Fruit fly (Drosophila melanogaster): ENCODE measurements around the gene ebo.
A peak's percentile ranks its signal among the peaks of the same experiment; 100 is the strongest.
"Not testable (repeated sequence)": the region's sequence is repeated elsewhere in the genome, so short reads cannot be mapped to it uniquely, and the experiment has no call there.

ebo gene

DNA sequence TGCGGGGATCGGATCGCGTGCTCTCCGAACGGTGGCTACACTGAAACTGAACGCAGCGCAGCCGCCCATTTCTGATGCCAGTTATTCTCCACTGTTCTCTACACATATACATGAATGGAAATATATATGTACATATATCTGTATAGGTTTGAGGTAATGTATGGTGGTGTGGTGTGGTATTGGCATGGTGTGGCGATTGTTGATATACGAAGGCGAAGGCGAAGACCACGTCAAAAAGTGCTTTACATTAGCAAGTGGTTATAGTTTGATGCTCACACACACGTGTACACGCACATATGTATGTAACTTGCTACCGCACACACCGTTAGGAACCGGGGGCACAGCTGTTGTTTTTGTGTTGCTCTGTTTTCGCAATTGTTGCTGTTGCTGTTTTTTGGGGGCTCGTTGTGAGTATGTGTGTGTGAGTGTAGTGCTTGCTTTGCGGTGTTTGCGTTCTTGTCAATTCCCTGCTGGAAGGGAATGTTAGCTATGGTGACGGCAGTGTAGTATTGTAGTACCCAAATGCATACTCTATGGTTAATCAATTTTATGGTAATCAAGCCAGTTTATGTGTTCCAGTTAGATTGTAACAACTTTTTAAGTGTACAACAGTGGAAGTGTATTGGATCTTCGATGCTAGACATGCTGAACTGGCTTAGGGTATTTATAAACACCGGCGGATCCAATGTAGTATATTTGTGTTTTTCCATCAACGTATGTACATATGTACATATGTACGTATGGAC, 17.2 kb upstream of the ebo start, which contains the start of gene CG17896 (continued):
- no peak for TF ChIP-seq Hr78 (GFP tag; optimal IDR thresholded peaks at IDR 0.05)
- TF ChIP-seq N (GFP tag; optimal IDR thresholded peaks at IDR 0.05), result peak; percentile 10
- no peak for TF ChIP-seq CrebA (GFP tag; optimal IDR thresholded peaks at IDR 0.05; ENCODE audit: borderline replicate concordance)
- no peak for TF ChIP-seq jim (GFP tag; optimal IDR thresholded peaks at IDR 0.05)

DNA sequence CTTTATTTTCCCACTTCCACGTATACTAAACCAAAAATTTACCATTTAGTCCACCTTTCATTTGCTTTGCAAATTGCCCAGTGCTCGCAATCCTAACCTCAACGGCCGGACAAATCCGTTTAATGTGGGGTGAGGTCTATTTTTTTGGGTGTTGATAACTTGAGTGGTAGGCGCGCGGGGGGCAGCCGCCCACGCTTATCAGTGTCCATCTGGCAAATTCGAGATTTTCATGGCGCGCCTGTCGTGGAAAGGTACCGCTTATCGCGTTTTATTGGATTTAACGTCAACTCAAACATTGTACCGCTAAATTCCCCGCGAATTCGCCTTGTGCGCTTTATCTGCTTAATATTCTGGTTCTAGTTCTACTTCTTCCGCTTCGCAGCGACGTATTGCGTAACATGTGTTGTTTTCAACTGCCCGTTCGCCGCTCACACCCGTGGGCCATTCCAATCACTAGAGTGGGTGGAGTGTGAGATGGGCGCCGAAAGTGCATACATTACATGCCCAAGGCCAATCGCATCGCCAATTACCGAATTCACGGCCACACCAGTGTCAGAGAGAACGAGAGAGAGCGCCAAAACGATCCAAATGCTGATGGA, 16.4 kb upstream of the ebo start:
- TF ChIP-seq Rel (GFP tag; optimal IDR thresholded peaks at IDR 0.05), result no peak
- peak; percentile 96 for TF ChIP-seq Rel (tag; optimal IDR thresholded peaks at IDR 0.05)
- no peak for TF ChIP-seq Dif (GFP tag; optimal IDR thresholded peaks at IDR 0.05; ENCODE audit: partially characterized antibody)

DNA sequence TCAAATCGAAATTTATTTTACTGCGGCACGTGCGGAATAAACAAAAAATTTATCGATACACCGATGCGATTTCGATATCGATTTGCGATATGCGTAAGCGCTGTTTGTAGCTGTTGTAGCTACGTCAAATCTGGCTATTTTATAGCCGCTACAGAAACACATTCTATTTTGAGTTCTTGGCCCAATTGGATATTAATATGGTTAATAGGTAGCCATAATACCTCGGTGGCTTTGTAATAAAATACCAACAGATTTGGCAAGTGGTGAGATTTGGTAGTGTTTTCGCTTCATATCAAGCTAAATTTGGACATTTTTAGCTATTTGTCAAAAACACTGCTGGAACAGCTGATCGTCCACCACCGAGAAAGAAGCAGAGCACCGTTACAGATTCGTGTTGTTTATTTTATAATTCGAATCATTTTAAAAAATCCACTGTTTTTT, 11.2 kb upstream of the ebo start, which contains the start of the genes CG18273 and CG3156:
TSS of gene CG18273 (minus strand) at position 65 of the 441 bp plus-strand sequence.
TSS of gene CG3156 (plus strand) at position 362 of the 441 bp plus-strand sequence.
- no peak for TF ChIP-seq dmrt93B (GFP tag; optimal IDR thresholded peaks at IDR 0.05)
- peak; percentile 2 for TF ChIP-seq sv (GFP tag; optimal IDR thresholded peaks at IDR 0.05)
- no peak for TF ChIP-seq Vsx2 (GFP tag; optimal IDR thresholded peaks at IDR 0.05; ENCODE audit: partially characterized antibody)
- TF ChIP-seq fru (GFP tag; optimal IDR thresholded peaks at IDR 0.05), result no peak
- no peak for TF ChIP-seq h (GFP tag; optimal IDR thresholded peaks at IDR 0.05)
- TF ChIP-seq Hnf4 (GFP tag; optimal IDR thresholded peaks at IDR 0.05), result no peak
- no peak for TF ChIP-seq Jra (GFP tag; optimal IDR thresholded peaks at IDR 0.05)
- TF ChIP-seq Sp1 (GFP tag; optimal IDR thresholded peaks at IDR 0.05), result no peak
- TF ChIP-seq N (GFP tag; optimal IDR thresholded peaks at IDR 0.05), result no peak
- TF ChIP-seq sage (GFP tag; optimal IDR thresholded peaks at IDR 0.05), result no peak
- TF ChIP-seq usp (GFP tag; optimal IDR thresholded peaks at IDR 0.05), result no peak
- TF ChIP-seq Myc (optimal IDR thresholded peaks at IDR 0.05), result peak; percentile 98
- TF ChIP-seq Hr78 (GFP tag; optimal IDR thresholded peaks at IDR 0.05), result no peak
- TF ChIP-seq CG9705 (GFP tag; optimal IDR thresholded peaks at IDR 0.05), result no peak
- TF ChIP-seq OdsH (GFP tag; optimal IDR thresholded peaks at IDR 0.05), result no peak
- TF ChIP-seq HLH106 (tag; optimal IDR thresholded peaks at IDR 0.05), result peak; percentile 57
- peak; percentile 22 for TF ChIP-seq woc (GFP tag; optimal IDR thresholded peaks at IDR 0.05)
- no peak for TF ChIP-seq Dif (GFP tag; optimal IDR thresholded peaks at IDR 0.05; ENCODE audit: partially characterized antibody)
- TF ChIP-seq Rel (GFP tag; optimal IDR thresholded peaks at IDR 0.05), result no peak
- peak; percentile 78 for TF ChIP-seq Rel (tag; optimal IDR thresholded peaks at IDR 0.05)
- TF ChIP-seq pan (optimal IDR thresholded peaks at IDR 0.05), result no peak

DNA sequence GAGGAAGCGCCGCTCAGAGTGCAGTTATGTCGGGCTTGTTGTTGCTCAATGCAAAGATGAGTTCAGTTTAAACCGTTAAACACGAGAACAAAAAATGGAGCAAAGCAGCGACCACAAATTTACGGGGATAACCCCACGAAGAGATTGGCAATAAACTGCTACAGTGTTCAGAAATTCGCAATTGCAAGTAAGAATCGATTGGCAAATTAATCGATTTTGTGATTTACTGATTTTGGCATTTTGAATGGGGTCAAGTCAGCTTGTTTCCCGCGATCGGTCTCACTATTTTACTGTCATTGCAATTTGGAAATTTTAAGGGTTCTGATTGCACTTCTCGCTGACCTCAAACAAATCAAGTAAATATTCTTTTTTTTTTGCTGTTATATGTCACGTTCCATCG, 5.3 kb upstream of the ebo start, which contains the start of gene CG3176:
TSS of gene CG3176 (plus strand) at position 221 of the 400 bp plus-strand sequence.
- TF ChIP-seq rgr (GFP tag; optimal IDR thresholded peaks at IDR 0.05) (peak; percentile 29), Rel (tag; optimal IDR thresholded peaks at IDR 0.05) (peak; percentile 95)
- TF ChIP-seq Rel (GFP tag; optimal IDR thresholded peaks at IDR 0.05), result not testable (repeated sequence)

DNA sequence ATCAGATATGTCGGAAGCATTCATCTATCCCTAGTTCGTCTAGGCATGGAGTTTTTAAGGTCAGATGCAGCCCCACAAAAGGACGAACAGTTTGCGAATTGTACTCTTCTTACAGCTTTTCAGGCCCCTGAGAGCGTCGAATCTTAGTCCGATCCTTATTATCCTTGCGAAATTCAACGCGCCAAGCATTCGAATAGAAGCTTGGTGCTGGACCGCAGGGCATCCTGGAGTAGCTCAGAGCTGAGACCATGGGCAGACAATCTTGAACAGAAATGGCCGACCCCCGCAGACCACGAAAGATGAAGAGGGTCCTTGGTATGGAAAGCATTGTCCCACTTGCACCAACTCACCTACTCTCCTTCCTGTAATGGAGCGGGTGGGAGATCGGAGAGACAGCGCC, 2.4 kb upstream of the ebo start, which contains the start of gene CG32817:
TSS of gene CG32817 (plus strand) at position 301 of the 400 bp plus-strand sequence.
- TF ChIP-seq Hr78 (GFP tag; optimal IDR thresholded peaks at IDR 0.05) (no peak), dl (GFP tag; optimal IDR thresholded peaks at IDR 0.05; ENCODE audit: insufficient read depth in 1 of 2, partially characterized antibody in 2 of 2) (no peak)

DNA sequence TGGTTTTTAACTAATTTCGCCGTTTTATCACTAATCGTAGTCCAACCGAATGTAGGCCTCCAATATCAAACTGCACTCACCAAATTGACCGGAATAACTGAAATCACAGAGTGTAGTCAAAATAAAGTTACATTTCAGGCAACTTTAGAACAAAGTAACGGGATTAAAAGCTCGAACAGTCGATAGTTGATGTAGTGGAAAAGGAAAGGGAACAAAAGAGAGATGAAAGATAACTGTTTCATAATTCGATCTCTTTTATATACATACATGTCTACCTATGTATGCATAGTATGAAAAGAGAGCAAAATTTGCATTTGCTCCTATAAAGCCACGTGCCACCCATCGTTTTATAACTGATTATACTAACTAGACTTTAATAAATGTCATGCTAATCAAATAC, 5.8 kb downstream of the ebo start, which contains the start of gene CG32816:
TSS of gene CG32816 (minus strand) at position 101 of the 400 bp plus-strand sequence.
- TF ChIP-seq Abd-B (GFP tag; optimal IDR thresholded peaks at IDR 0.05) (no peak), Mio (GFP tag; optimal IDR thresholded peaks at IDR 0.05) (no peak), pan (optimal IDR thresholded peaks at IDR 0.05) (no peak), Rel (GFP tag; optimal IDR thresholded peaks at IDR 0.05) (no peak), Rel (tag; optimal IDR thresholded peaks at IDR 0.05) (no peak), usp (GFP tag; optimal IDR thresholded peaks at IDR 0.05) (no peak), woc (GFP tag; optimal IDR thresholded peaks at IDR 0.05) (no peak), CG9705 (GFP tag; optimal IDR thresholded peaks at IDR 0.05) (no peak), GATAd (GFP tag; optimal IDR thresholded peaks at IDR 0.05) (no peak), Hr83 (GFP tag; optimal IDR thresholded peaks at IDR 0.05; ENCODE audit: poor library complexity, severe bottlenecking) (no peak), CrebA (GFP tag; optimal IDR thresholded peaks at IDR 0.05; ENCODE audit: borderline replicate concordance) (no peak), dsf (GFP tag; optimal IDR thresholded peaks at IDR 0.05; ENCODE audit: borderline replicate concordance) (no peak), N (GFP tag; optimal IDR thresholded peaks at IDR 0.05) (no peak), OdsH (GFP tag; optimal IDR thresholded peaks at IDR 0.05) (no peak), foxo (GFP tag; optimal IDR thresholded peaks at IDR 0.05) (no peak)
